Worm (Caenorhabditis elegans): ENCODE measurements around the gene memo-1.

ce11 chrV:7856641-7857040, 9.7 kb upstream of the memo-1 start:
- TF ChIP-seq ttx-3 (tag; optimal IDR thresholded peaks at IDR 0.05), result no peak
- TF ChIP-seq syd-9 (tag; optimal IDR thresholded peaks at IDR 0.05), result no peak
- TF ChIP-seq pqm-1 (tag; optimal IDR thresholded peaks at IDR 0.05), result no peak
- no peak for TF ChIP-seq fkh-10 (GFP tag; optimal IDR thresholded peaks at IDR 0.05)
- TF ChIP-seq rnt-1 (tag; optimal IDR thresholded peaks at IDR 0.05), result no peak
- no peak for TF ChIP-seq elt-4 (tag; optimal IDR thresholded peaks at IDR 0.05)
- no peak for TF ChIP-seq lim-6 (tag; optimal IDR thresholded peaks at IDR 0.05)
- no peak for TF ChIP-seq ceh-48 (tag; optimal IDR thresholded peaks at IDR 0.05)
